Fruit fly (Drosophila melanogaster): ENCODE measurements around the gene Sgs8.
A peak's percentile ranks its signal among the peaks of the same experiment; 100 is the strongest.

The Sgs8 gene

dm6 chr3L:11555662-11556460, 46.7 kb upstream of the Sgs8 start (continued):
- TF ChIP-seq CG18619 (GFP tag; optimal IDR thresholded peaks at IDR 0.05), result peak; percentile 62
- TF ChIP-seq zen2 (GFP tag; IDR thresholded peaks at IDR 0.05; ENCODE audit: partially characterized antibody), result no peak
- peak; percentile 79 for TF ChIP-seq Meics (GFP tag; optimal IDR thresholded peaks at IDR 0.05)
- peak; percentile 57 for TF ChIP-seq zen (tag; optimal IDR thresholded peaks at IDR 0.05)
- TF ChIP-seq CG9817 (tag; optimal IDR thresholded peaks at IDR 0.05), result peak; percentile 54
- TF ChIP-seq CG13624 (GFP tag; optimal IDR thresholded peaks at IDR 0.05), result peak; percentile 53
- no peak for TF ChIP-seq CG10565 (GFP tag; optimal IDR thresholded peaks at IDR 0.05)
- no peak for TF ChIP-seq CG9609 (GFP tag; optimal IDR thresholded peaks at IDR 0.05)
- peak; percentile 38 for TF ChIP-seq pnt (GFP tag; optimal IDR thresholded peaks at IDR 0.05)
- peak; percentile 43 for TF ChIP-seq psq (GFP tag; optimal IDR thresholded peaks at IDR 0.05)
- TF ChIP-seq Nf-YA (GFP tag; IDR thresholded peaks at IDR 0.05), result no peak
- TF ChIP-seq CG33213 (GFP tag; optimal IDR thresholded peaks at IDR 0.05), result peak; percentile 41
- TF ChIP-seq CG33557 (GFP tag; optimal IDR thresholded peaks at IDR 0.05), result peak; percentile 69
- peak; percentile 92 for TF ChIP-seq CG4360 (GFP tag; IDR thresholded peaks at IDR 0.05)
- TF ChIP-seq D19B (GFP tag; optimal IDR thresholded peaks at IDR 0.05), result no peak
- peak in 1 of 2 experiments; percentile 77 for TF ChIP-seq Dfd (GFP tag; optimal IDR thresholded peaks at IDR 0.05)
- no peak for TF ChIP-seq HmgD (GFP tag; optimal IDR thresholded peaks at IDR 0.05)
- no peak for TF ChIP-seq Hmx (GFP tag; optimal IDR thresholded peaks at IDR 0.05)
- peak; percentile 78 for TF ChIP-seq D19A (tag; optimal IDR thresholded peaks at IDR 0.05)
- peak; percentile 72 for TF ChIP-seq Hmr (GFP tag; optimal IDR thresholded peaks at IDR 0.05)
- TF ChIP-seq CG34224 (GFP tag; IDR thresholded peaks at IDR 0.05; ENCODE audit: partially characterized antibody), result no peak
- peak; percentile 74 for TF ChIP-seq row (GFP tag; IDR thresholded peaks at IDR 0.05)
- peak; percentile 74 for TF ChIP-seq CG13296 (GFP tag; optimal IDR thresholded peaks at IDR 0.05)
- TF ChIP-seq CG6854 (GFP tag; optimal IDR thresholded peaks at IDR 0.05), result peak; percentile 49
- TF ChIP-seq ham (GFP tag; IDR thresholded peaks at IDR 0.05), result no peak
- TF ChIP-seq TFAM (GFP tag; optimal IDR thresholded peaks at IDR 0.05), result no peak
- TF ChIP-seq p53 (GFP tag; optimal IDR thresholded peaks at IDR 0.05), result no peak
- no peak for TF ChIP-seq bigmax (GFP tag; optimal IDR thresholded peaks at IDR 0.05)
- peak; percentile 84 for TF ChIP-seq CG7556 (GFP tag; optimal IDR thresholded peaks at IDR 0.05)
- no peak for TF ChIP-seq sens-2 (GFP tag; IDR thresholded peaks at IDR 0.05)
- TF ChIP-seq CG9215 (GFP tag; IDR thresholded peaks at IDR 0.05), result peak; percentile 29; the same call in 1 of the 2 replicates
- TF ChIP-seq kah (GFP tag; optimal IDR thresholded peaks at IDR 0.05), result no peak
- TF ChIP-seq Sry-β (GFP tag; optimal IDR thresholded peaks at IDR 0.05), result peak; percentile 11
- peak; percentile 87 for TF ChIP-seq phol (tag; optimal IDR thresholded peaks at IDR 0.05)
- TF ChIP-seq Hsf (GFP tag; optimal IDR thresholded peaks at IDR 0.05), result peak; percentile 57
- TF ChIP-seq Sry-δ (GFP tag; optimal IDR thresholded peaks at IDR 0.05), result peak; percentile 18
- peak; percentile 16 for TF ChIP-seq tx (GFP tag; optimal IDR thresholded peaks at IDR 0.05)
- TF ChIP-seq trh (GFP tag; optimal IDR thresholded peaks at IDR 0.05), result peak; percentile 46
- TF ChIP-seq HmgZ (tag; optimal IDR thresholded peaks at IDR 0.05), result peak; percentile 65
- peak; percentile 53 for TF ChIP-seq az2 (GFP tag; optimal IDR thresholded peaks at IDR 0.05)
- peak; percentile 89 for TF ChIP-seq Blimp-1 (GFP tag; optimal IDR thresholded peaks at IDR 0.05)
- TF ChIP-seq pros (GFP tag; optimal IDR thresholded peaks at IDR 0.05), result no peak
- TF ChIP-seq Dp (GFP tag; optimal IDR thresholded peaks at IDR 0.05), result no peak
- TF ChIP-seq Dll (GFP tag; IDR thresholded peaks at IDR 0.05; ENCODE audit: partially characterized antibody), result no peak
- TF ChIP-seq bowl (GFP tag; IDR thresholded peaks at IDR 0.05), result no peak
- TF ChIP-seq Max (GFP tag; optimal IDR thresholded peaks at IDR 0.05), result peak; percentile 28
- no peak for TF ChIP-seq tll (GFP tag; optimal IDR thresholded peaks at IDR 0.05)
- TF ChIP-seq ewg (GFP tag; optimal IDR thresholded peaks at IDR 0.05), result peak; percentile 62
- peak; percentile 85 for TF ChIP-seq Med (GFP tag)
